Fruit fly (Drosophila melanogaster): Measurements from ENCODE around the gene CG4822.

CG4822 gene

dm6 chr2L:94639-95059, 26.9 kb downstream of the CG4822 start, which contains the start of gene Zir (continued):
- TF ChIP-seq Opbp (GFP tag; IDR thresholded peaks at IDR 0.05; ENCODE audit: partially characterized antibody) (no peak; the same call in 1 of the 3 replicates), insv (GFP tag; optimal IDR thresholded peaks at IDR 0.05) (no peak), H2.0 (GFP tag; IDR thresholded peaks at IDR 0.05) (no peak), CG43689 (GFP tag; IDR thresholded peaks at IDR 0.05) (no peak), CG2116 (GFP tag; optimal IDR thresholded peaks at IDR 0.05) (peak; percentile 33), unpg (GFP tag; optimal IDR thresholded peaks at IDR 0.05) (no peak), CG14050 (GFP tag; IDR thresholded peaks at IDR 0.05) (no peak), tx (GFP tag; optimal IDR thresholded peaks at IDR 0.05) (no peak), Dp (GFP tag; optimal IDR thresholded peaks at IDR 0.05) (peak; percentile 16), BEAF-32 (GFP tag; optimal IDR thresholded peaks at IDR 0.05) (peak; percentile 59), org-1 (GFP tag; optimal IDR thresholded peaks at IDR 0.05) (no peak), Ravus (GFP tag; IDR thresholded peaks at IDR 0.05) (no peak), btn (GFP tag; optimal IDR thresholded peaks at IDR 0.05) (no peak), Tbp (GFP tag; optimal IDR thresholded peaks at IDR 0.05) (no peak), CG3847 (GFP tag; IDR thresholded peaks at IDR 0.05) (no peak), CG42726 (GFP tag; IDR thresholded peaks at IDR 0.05; ENCODE audit: partially characterized antibody) (no peak), cwo (GFP tag; optimal IDR thresholded peaks at IDR 0.05) (no peak), CG11504 (tag; optimal IDR thresholded peaks at IDR 0.05) (no peak), CG3995 (GFP tag; optimal IDR thresholded peaks at IDR 0.05) (no peak), Antp (GFP tag; optimal IDR thresholded peaks at IDR 0.05) (no peak), CG12219 (GFP tag; optimal IDR thresholded peaks at IDR 0.05) (no peak), CG16813 (GFP tag; IDR thresholded peaks at IDR 0.05; ENCODE audit: partially characterized antibody) (peak; percentile 57; the same call in 2 of the 3 replicates), ab (GFP tag; optimal IDR thresholded peaks at IDR 0.05) (no peak), her (GFP tag; optimal IDR thresholded peaks at IDR 0.05) (no peak), PHDP (tag; optimal IDR thresholded peaks at IDR 0.05) (no peak), sug (tag; optimal IDR thresholded peaks at IDR 0.05) (peak; percentile 20), bbx (GFP tag; IDR thresholded peaks at IDR 0.05; ENCODE audit: partially characterized antibody) (peak; percentile 80), CG9797 (GFP tag; optimal IDR thresholded peaks at IDR 0.05) (no peak), mam (GFP tag; optimal IDR thresholded peaks at IDR 0.05) (no peak), HmgD (GFP tag; optimal IDR thresholded peaks at IDR 0.05) (no peak), MBD-R2 (GFP tag; IDR thresholded peaks at IDR 0.05) (peak; percentile 35; the same call in 1 of the 2 replicates), sens-2 (GFP tag; IDR thresholded peaks at IDR 0.05) (no peak), sim (GFP tag; IDR thresholded peaks at IDR 0.05) (no peak), Meics (GFP tag; optimal IDR thresholded peaks at IDR 0.05) (no peak), CG1792 (GFP tag; optimal IDR thresholded peaks at IDR 0.05) (no peak), CG8281 (tag; optimal IDR thresholded peaks at IDR 0.05) (no peak), CG4707 (GFP tag; optimal IDR thresholded peaks at IDR 0.05) (no peak), fd96Cb (tag; optimal IDR thresholded peaks at IDR 0.05) (no peak), prd (optimal IDR thresholded peaks at IDR 0.05) (no peak), prd (GFP tag; IDR thresholded peaks at IDR 0.05) (no peak), CG14860 (GFP tag; IDR thresholded peaks at IDR 0.05; ENCODE audit: partially characterized antibody) (peak; percentile 48; the same call in 1 of the 3 replicates), peb (GFP tag; IDR thresholded peaks at IDR 0.05) (no peak), CG10462 (GFP tag; optimal IDR thresholded peaks at IDR 0.05) (no peak), CG9727 (GFP tag; optimal IDR thresholded peaks at IDR 0.05) (no peak), fd3F (GFP tag; optimal IDR thresholded peaks at IDR 0.05) (no peak), Optix (GFP tag; IDR thresholded peaks at IDR 0.05) (no peak), jigr1 (GFP tag; IDR thresholded peaks at IDR 0.05) (no peak), CG12659 (GFP tag; optimal IDR thresholded peaks at IDR 0.05) (peak; percentile 26), Hey (tag; optimal IDR thresholded peaks at IDR 0.05) (no peak), Hmx (GFP tag; optimal IDR thresholded peaks at IDR 0.05) (no peak), CG11085 (GFP tag; IDR thresholded peaks at IDR 0.05) (no peak), corto (GFP tag; optimal IDR thresholded peaks at IDR 0.05) (no peak)

All from whole organism, embryonic.